Fruit fly (Drosophila melanogaster) whole organism, embryonic: ENCODE results near the gene CG18675.

ENCODE experiments used
- ATbp ChIP-seq: fragments of 200-800 bp; sonication (Bioruptor generic); optimal IDR thresholded peaks from 2 replicates; lab custom pipeline; 2017; ENCODE audit warnings: missing biosample characterization, mild to moderate bottlenecking, missing genetic modification characterization, missing genetic modification reagents
- Antp ChIP-seq: fragments of 200-800 bp; sonication (Bioruptor generic); optimal IDR thresholded peaks from 3 replicates; lab custom pipeline; 2016; ENCODE audit warnings: missing biosample characterization, missing genetic modification characterization
- B-H1 ChIP-seq: fragments of 200-800 bp; sonication (Bioruptor generic); IDR thresholded peaks from 3 replicates; pipeline ENCODE4 v1.3.6; 2022; ENCODE audit warnings: missing biosample characterization, missing genetic modification characterization
- BtbVII ChIP-seq: fragments of 200-800 bp; sonication (Bioruptor generic); optimal IDR thresholded peaks from 3 replicates; lab custom pipeline; 2017; ENCODE audit warnings: missing biosample characterization, mild to moderate bottlenecking, missing genetic modification characterization
- CG11696 ChIP-seq: fragments of 200-800 bp; sonication (Bioruptor generic); IDR thresholded peaks from 2 replicates; pipeline ENCODE4 v1.3.6; 2022; ENCODE audit warnings: missing biosample characterization, missing genetic modification characterization
- CG15269 ChIP-seq: fragments of 200-800 bp; sonication (Bioruptor generic); optimal IDR thresholded peaks from 2 replicates; lab custom pipeline; 2018; ENCODE audit warnings: missing biosample characterization, mild to moderate bottlenecking, missing genetic modification characterization, moderate library complexity
- CG17359 ChIP-seq: fragments of 200-800 bp; sonication (Bioruptor generic); optimal IDR thresholded peaks from 3 replicates; lab custom pipeline; 2018; ENCODE audit warnings: missing biosample characterization, mild to moderate bottlenecking, missing genetic modification characterization, moderate library complexity
- CG1832 ChIP-seq: fragments of 200-800 bp; sonication (Bioruptor generic); optimal IDR thresholded peaks from 2 replicates; lab custom pipeline; 2017; ENCODE audit warnings: missing biosample characterization, mild to moderate bottlenecking, missing genetic modification characterization, inconsistent platforms
- CG30403 ChIP-seq: fragments of 200-800 bp; sonication (Bioruptor generic); optimal IDR thresholded peaks from 3 replicates; lab custom pipeline; 2016; ENCODE audit warnings: missing biosample characterization, missing genetic modification characterization
- CG32532 ChIP-seq: fragments of 200-800 bp; sonication (Bioruptor generic); IDR thresholded peaks from 2 replicates; pipeline ENCODE4 v1.3.6; 2022; ENCODE audit warnings: missing biosample characterization, missing genetic modification characterization
- CG34422 ChIP-seq: fragments of 200-800 bp; sonication (Bioruptor generic); IDR thresholded peaks from 3 replicates; pipeline ENCODE4 v1.3.6; 2022; ENCODE audit warnings: missing biosample characterization, missing genetic modification characterization
- CG7357 ChIP-seq: fragments of 200-800 bp; sonication (Bioruptor generic); IDR thresholded peaks from 3 replicates; pipeline ENCODE4 v1.3.6; 2022; ENCODE audit warnings: missing biosample characterization, missing genetic modification characterization
- CG7556 ChIP-seq: fragments of 200-800 bp; sonication (Bioruptor generic); optimal IDR thresholded peaks from 2 replicates; lab custom pipeline; 2017; ENCODE audit warnings: missing biosample characterization, mild to moderate bottlenecking, missing genetic modification characterization
- CG7987 ChIP-seq: fragments of 200-800 bp; sonication (Bioruptor generic); optimal IDR thresholded peaks from 2 replicates; lab custom pipeline; 2018; ENCODE audit warnings: missing biosample characterization, mild to moderate bottlenecking, missing genetic modification characterization, moderate library complexity
- CTCF ChIP-seq: fragments of 200-800 bp; sonication (Bioruptor generic); optimal IDR thresholded peaks from 2 replicates; lab custom pipeline; 2017; ENCODE audit warnings: missing biosample characterization, mild to moderate bottlenecking, missing genetic modification characterization, moderate library complexity
- Chrac-16 ChIP-seq: fragments of 200-800 bp; sonication (Bioruptor generic); optimal IDR thresholded peaks from 3 replicates; lab custom pipeline; 2016; ENCODE audit warnings: missing biosample characterization, missing genetic modification characterization
- CrebB ChIP-seq: fragments of 200-800 bp; sonication (Bioruptor generic); optimal IDR thresholded peaks from 3 replicates; lab custom pipeline; 2018; ENCODE audit warnings: missing biosample characterization, mild to moderate bottlenecking, missing genetic modification characterization
- D19A ChIP-seq: fragments of 200-800 bp; optimal IDR thresholded peaks from 3 replicates; lab custom pipeline; 2019; ENCODE audit warnings: missing biosample characterization, mild to moderate bottlenecking, missing genetic modification characterization, moderate library complexity
- Doc2 ChIP-seq: fragments of 200-800 bp; sonication (Bioruptor generic); IDR thresholded peaks from 2 replicates; pipeline ENCODE4 v1.3.6; 2022; ENCODE audit warnings: missing biosample characterization, missing genetic modification characterization
- H2.0 ChIP-seq: fragments of 200-800 bp; sonication (Bioruptor generic); IDR thresholded peaks from 2 replicates; pipeline ENCODE4 v1.3.6; 2022; ENCODE audit warnings: missing biosample characterization, missing genetic modification characterization
- Hey ChIP-seq: fragments of 200-800 bp; sonication (Bioruptor generic); optimal IDR thresholded peaks from 3 replicates; lab custom pipeline; 2018; ENCODE audit warnings: missing biosample characterization, mild to moderate bottlenecking, missing genetic modification characterization
- Mes4 ChIP-seq: fragments of 200-800 bp; sonication (Bioruptor generic); optimal IDR thresholded peaks from 2 replicates; lab custom pipeline; 2016; ENCODE audit warnings: missing biosample characterization, missing genetic modification characterization
- Neu2 ChIP-seq: fragments of 200-800 bp; sonication (Bioruptor generic); optimal IDR thresholded peaks from 3 replicates; lab custom pipeline; 2016; ENCODE audit warnings: missing biosample characterization, missing genetic modification characterization, borderline replicate concordance
- Nf-YC ChIP-seq: fragments of 200-800 bp; optimal IDR thresholded peaks from 3 replicates; lab custom pipeline; 2019; ENCODE audit warnings: missing biosample characterization, mild to moderate bottlenecking, missing genetic modification characterization, moderate library complexity
- Oaz ChIP-seq: fragments of 200-800 bp; sonication (Bioruptor generic); IDR thresholded peaks from 2 replicates; pipeline ENCODE4 v1.3.6; 2022; ENCODE audit warnings: missing biosample characterization, missing genetic modification characterization
- Optix ChIP-seq: fragments of 200-800 bp; sonication (Bioruptor generic); IDR thresholded peaks from 3 replicates; pipeline ENCODE4 v1.3.6; 2022; ENCODE audit warnings: missing biosample characterization, missing genetic modification characterization
- Rx ChIP-seq: fragments of 200-800 bp; sonication (Bioruptor generic); IDR thresholded peaks from 2 replicates; pipeline ENCODE4 v1.3.6; 2022; ENCODE audit warnings: missing biosample characterization, missing genetic modification characterization
- Stat92E ChIP-seq, 3 experiments: fragments of >200 bp in 2 of 3; fragments of 200-800 bp in 1 of 3; sonication (Bioruptor generic) in 1 of 3; optimal IDR thresholded peaks; 2 replicates each; lab custom pipeline; 2017 to 2019; ENCODE audit warnings: missing biosample characterization in 3 of 3, missing genetic modification characterization in 3 of 3, mild to moderate bottlenecking in 1 of 3, moderate library complexity in 1 of 3
- Trl ChIP-seq, 3 experiments: fragments of >200 bp in 2 of 3; fragments of 200-800 bp in 1 of 3; sonication (Bioruptor generic) in 1 of 3; optimal IDR thresholded peaks; 2 replicates in 1 of 3; 3 replicates in 2 of 3; lab custom pipeline; 2016 to 2017; ENCODE audit warnings: missing biosample characterization in 1 of 3, missing genetic modification characterization in 1 of 3
- Usf ChIP-seq: fragments of 200-800 bp; sonication (Bioruptor generic); optimal IDR thresholded peaks from 2 replicates; lab custom pipeline; 2017; ENCODE audit warnings: missing genotype, missing biosample characterization, missing genetic modification characterization
- ato ChIP-seq: fragments of 200-800 bp; sonication (Bioruptor generic); IDR thresholded peaks from 2 replicates; pipeline ENCODE4 v1.3.6; 2022; ENCODE audit warnings: missing biosample characterization, missing genetic modification characterization; ENCODE audit not compliant: partially characterized antibody
- cato ChIP-seq: fragments of 200-800 bp; sonication (Bioruptor generic); optimal IDR thresholded peaks from 2 replicates; lab custom pipeline; 2016; ENCODE audit warnings: missing biosample characterization, missing genetic modification characterization, borderline replicate concordance
- caup ChIP-seq: fragments of 200-800 bp; sonication (Bioruptor generic); optimal IDR thresholded peaks from 3 replicates; lab custom pipeline; 2017; ENCODE audit warnings: missing biosample characterization, mild to moderate bottlenecking, missing genetic modification characterization, moderate library complexity; ENCODE audit not compliant: severe bottlenecking
- ci ChIP-seq: fragments of 200-800 bp; sonication (Bioruptor generic); IDR thresholded peaks from 3 replicates; pipeline ENCODE4 v1.3.6; 2022; ENCODE audit warnings: missing biosample characterization, missing genetic modification characterization
- fd3F ChIP-seq: fragments of 200-800 bp; sonication (Bioruptor generic); optimal IDR thresholded peaks from 2 replicates; lab custom pipeline; 2018; ENCODE audit warnings: missing biosample characterization, mild to moderate bottlenecking, missing genetic modification characterization, moderate library complexity
- gcm2 ChIP-seq: fragments of 200-800 bp; sonication (Bioruptor generic); optimal IDR thresholded peaks from 2 replicates; lab custom pipeline; 2016; ENCODE audit warnings: missing biosample characterization, missing genetic modification characterization
- gfzf ChIP-seq: fragments of 200-800 bp; sonication (Bioruptor generic); optimal IDR thresholded peaks from 2 replicates; lab custom pipeline; 2016; ENCODE audit warnings: missing biosample characterization, mild to moderate bottlenecking, missing genetic modification characterization, moderate library complexity
- jumu ChIP-seq: fragments of 200-800 bp; sonication (Bioruptor generic); optimal IDR thresholded peaks from 3 replicates; lab custom pipeline; 2016; ENCODE audit warnings: missing biosample characterization, missing genetic modification characterization
- nerfin-1 ChIP-seq: fragments of 200-800 bp; sonication (Bioruptor generic); optimal IDR thresholded peaks from 3 replicates; lab custom pipeline; 2019; ENCODE audit warnings: missing biosample characterization, mild to moderate bottlenecking, missing genetic modification characterization, moderate library complexity
- odd ChIP-seq: fragments of 200-800 bp; sonication (Bioruptor generic); optimal IDR thresholded peaks from 2 replicates; lab custom pipeline; 2017; ENCODE audit warnings: missing biosample characterization, mild to moderate bottlenecking, missing genetic modification characterization
- otp ChIP-seq: fragments of 200-800 bp; sonication (Bioruptor generic); IDR thresholded peaks from 3 replicates; pipeline ENCODE4, ENCODE4 v1.3.6; 2022; ENCODE audit warnings: missing biosample characterization, missing genetic modification characterization
- sd ChIP-seq: fragments of 200-800 bp; sonication (Bioruptor generic); optimal IDR thresholded peaks from 3 replicates; lab custom pipeline; 2018; ENCODE audit warnings: missing biosample characterization, mild to moderate bottlenecking, missing genetic modification characterization, moderate library complexity
- sna ChIP-seq: fragments of 200-800 bp; sonication (Bioruptor generic); IDR thresholded peaks from 2 replicates; pipeline ENCODE4 v1.3.6; 2022; ENCODE audit warnings: missing biosample characterization, missing genetic modification characterization; ENCODE audit not compliant: partially characterized antibody
- sob ChIP-seq: fragments of 200-800 bp; sonication (Bioruptor generic); IDR thresholded peaks from 2 replicates; pipeline ENCODE4 v1.3.6; 2022; ENCODE audit warnings: missing biosample characterization, missing genetic modification characterization
- sr ChIP-seq: fragments of 200-800 bp; sonication (Bioruptor generic); IDR thresholded peaks from 3 replicates; pipeline ENCODE4 v1.3.6; 2022; ENCODE audit warnings: missing biosample characterization, missing genetic modification characterization
- twi ChIP-seq: fragments of 200-800 bp; optimal IDR thresholded peaks from 2 replicates; lab custom pipeline; 2019; ENCODE audit warnings: missing biosample characterization, mild to moderate bottlenecking, missing genetic modification characterization, moderate library complexity
- unc-4 ChIP-seq: fragments of 200-800 bp; sonication (Bioruptor generic); IDR thresholded peaks from 2 replicates; pipeline ENCODE4 v1.3.6; 2022; ENCODE audit warnings: missing biosample characterization, missing genetic modification characterization; ENCODE audit not compliant: partially characterized antibody
- zf30C ChIP-seq: fragments of 200-800 bp; sonication (Bioruptor generic); optimal IDR thresholded peaks from 3 replicates; lab custom pipeline; 2018; ENCODE audit warnings: missing biosample characterization, mild to moderate bottlenecking, missing genetic modification characterization

CG18675 gene

DNA sequence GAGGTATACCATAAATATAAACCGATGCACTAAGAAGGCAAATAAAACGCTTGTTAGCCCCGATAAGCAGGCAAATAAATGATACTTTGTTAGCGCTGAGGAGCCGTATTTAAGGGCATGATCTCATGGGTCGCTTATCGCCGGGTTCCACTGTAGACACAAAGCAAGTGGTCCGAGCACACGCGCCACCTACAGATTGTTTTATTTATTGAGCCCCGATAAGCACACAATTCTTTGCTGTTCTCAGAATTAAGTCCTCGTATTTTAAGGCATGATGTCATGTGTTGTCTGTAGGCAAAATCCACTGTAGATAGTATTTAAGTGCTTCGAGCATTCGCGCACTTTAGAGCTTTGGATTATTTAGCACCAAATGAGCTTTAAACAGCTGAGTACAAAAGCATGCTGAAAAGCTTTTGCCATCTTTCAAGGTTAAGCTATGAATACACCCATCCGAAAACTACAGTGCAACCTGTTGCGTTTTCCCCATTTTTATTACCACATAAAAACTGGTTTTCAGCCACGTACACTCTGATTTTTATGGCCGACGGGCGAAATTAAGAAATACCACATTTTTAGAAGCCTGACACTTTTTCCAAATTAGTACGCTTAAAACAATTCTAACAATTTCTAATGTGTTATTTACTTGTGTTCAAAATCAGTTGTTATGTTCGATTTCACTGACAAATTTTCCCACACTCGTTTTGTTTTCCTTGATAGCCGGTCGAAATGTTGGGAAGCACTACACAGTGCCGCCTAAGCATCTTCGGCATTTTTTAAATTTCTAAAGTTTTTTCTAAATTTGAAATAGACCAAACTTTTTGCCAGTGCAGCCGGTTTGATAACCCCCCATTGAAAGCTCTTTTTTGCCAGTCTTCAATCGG lies 66.0 kb downstream of the CG18675 start, which contains the start of gene Sqor (continued):
- TF ChIP-seq Mes4 (GFP tag; lab: Kevin White, UChicago) (peak; percentile 71), Stat92E (GFP tag; optimal IDR thresholded peaks at IDR 0.05; lab: Kevin White, UChicago) (peak in 1 of 3 experiments; percentile 75), ATbp (peak; percentile 73), unc-4 (0 out of 2 replicates have a peak, but pooled peaks have one; percentile 19), cato (GFP tag; lab: Kevin White, UChicago) (peak; percentile 75), ato (GFP tag; lab: Robert Waterston, UW) (no peak), sna (GFP tag; lab: Robert Waterston, UW) (no peak), CG15269 (tag; lab: Kevin White, UChicago) (peak; percentile 92), fd3F (peak; percentile 86), BtbVII (GFP tag; lab: Kevin White, UChicago) (peak; percentile 90), Neu2 (peak; percentile 43), D19A (tag; lab: Kevin White, UChicago) (peak; percentile 64), CG7357 (GFP tag; lab: Robert Waterston, UW) (peak; percentile 75), CTCF (GFP tag; lab: Kevin White, UChicago) (peak; percentile 89), CG34422 (GFP tag; lab: Robert Waterston, UW) (peak; percentile 76; the same call in 2 of the 3 replicates), otp (GFP tag; lab: Robert Waterston, UW) (peak; percentile 67), Nf-YC (tag; lab: Kevin White, UChicago) (peak; percentile 75), Antp (GFP tag; lab: Kevin White, UChicago) (peak; percentile 91), Oaz (GFP tag; lab: Robert Waterston, UW) (peak; percentile 72), CG7987 (GFP tag; lab: Kevin White, UChicago) (peak; percentile 76), nerfin-1 (peak; percentile 44), Usf (GFP tag; lab: Kevin White, UChicago) (peak; percentile 71), zf30C (GFP tag; lab: Kevin White, UChicago) (peak; percentile 80), CG1832 (GFP tag; lab: Kevin White, UChicago) (no peak), Hey (tag; lab: Kevin White, UChicago) (peak; percentile 77), jumu (GFP tag; lab: Kevin White, UChicago) (peak; percentile 82), CG11696 (GFP tag; lab: Robert Waterston, UW) (peak; percentile 58; the same call in 1 of the 2 replicates), sd (tag; lab: Kevin White, UChicago) (peak; percentile 80), twi (tag; lab: Kevin White, UChicago) (peak; percentile 33), CG7556 (GFP tag; lab: Kevin White, UChicago) (peak; percentile 95), B-H1 (GFP tag; lab: Robert Waterston, UW) (peak; percentile 44), Optix (GFP tag; lab: Robert Waterston, UW) (peak; percentile 83), H2.0 (GFP tag; lab: Robert Waterston, UW) (peak; percentile 66; the same call in 1 of the 2 replicates), gcm2 (peak; percentile 65), Doc2 (peak; percentile 62), CG17359 (tag; lab: Kevin White, UChicago) (peak; percentile 86), gfzf (GFP tag; lab: Kevin White, UChicago) (peak; percentile 31), CG32532 (GFP tag; lab: Robert Waterston, UW) (peak; percentile 85), Chrac-16 (GFP tag; lab: Kevin White, UChicago) (peak; percentile 68), sr (GFP tag; lab: Robert Waterston, UW) (peak; percentile 61; the same call in 2 of the 3 replicates), Trl (optimal IDR thresholded peaks at IDR 0.05; lab: Kevin White, UChicago) (no peak), Trl (GFP tag; optimal IDR thresholded peaks at IDR 0.05; lab: Kevin White, UChicago) (peak; percentile 92), CrebB (tag; lab: Kevin White, UChicago) (peak; percentile 73), CG30403 (peak; percentile 91), ci (peak; percentile 80), odd (GFP tag; lab: Kevin White, UChicago) (no peak), caup (peak; percentile 87), Rx (peak; percentile 68), sob (GFP tag; lab: Robert Waterston, UW) (peak; percentile 78)
